Worm (Caenorhabditis elegans): ENCODE measurements around the gene mtm-3.

The mtm-3 gene

DNA sequence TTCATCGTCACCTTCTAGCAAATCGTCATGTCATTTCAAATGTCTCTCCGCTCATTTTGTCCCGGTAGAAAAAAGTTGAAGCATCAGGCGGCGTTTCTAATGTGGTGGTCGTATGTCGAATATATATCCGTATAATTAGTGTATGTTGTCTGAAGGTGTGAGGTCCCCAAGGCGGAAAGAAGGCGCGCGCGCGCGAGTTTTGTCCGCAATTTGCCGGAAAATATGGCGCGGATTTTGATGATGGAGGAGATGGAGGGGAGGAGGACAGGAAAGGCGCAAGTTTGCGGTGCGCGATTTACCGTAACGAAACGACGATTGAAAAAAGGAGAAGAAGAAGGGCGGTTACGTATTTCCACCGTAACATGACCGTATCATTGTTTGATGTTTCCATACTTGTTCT lies 58.2 kb downstream of the mtm-3 start:
- no peak for TF ChIP-seq him-1 (tag; optimal IDR thresholded peaks at IDR 0.05)
- TF ChIP-seq W03F9.2 (tag; optimal IDR thresholded peaks at IDR 0.05): no peak
- TF ChIP-seq dao-5 (tag; optimal IDR thresholded peaks at IDR 0.05): no peak
